Fruit fly (Drosophila melanogaster) whole organism, adult: Measurements from ENCODE around the gene CG5861.

Experiments used
- CG12768 ChIP-seq: fragments of 200-800 bp; sonication (Bioruptor generic); optimal IDR thresholded peaks from 2 replicates; lab custom pipeline; 2017; ENCODE audit warnings: missing biosample characterization, missing genetic modification characterization, mild to moderate bottlenecking, moderate library complexity, missing genetic modification reagents
- CG1620 ChIP-seq: fragments of 200-800 bp; sonication (Bioruptor generic); optimal IDR thresholded peaks from 2 replicates; lab custom pipeline; 2016; ENCODE audit warnings: missing biosample characterization, missing genetic modification characterization
- CG5204 ChIP-seq: fragments of 200-800 bp; sonication (Bioruptor generic); optimal IDR thresholded peaks from 2 replicates; lab custom pipeline; 2016; ENCODE audit warnings: missing biosample characterization, missing genetic modification characterization
- CG7045 ChIP-seq: fragments of 200-800 bp; sonication (Bioruptor generic); optimal IDR thresholded peaks from 2 replicates; lab custom pipeline; 2017; ENCODE audit warnings: missing biosample characterization, mild to moderate bottlenecking, missing genetic modification characterization
- Crg-1 ChIP-seq: fragments of 200-800 bp; sonication (Bioruptor generic); optimal IDR thresholded peaks from 2 replicates; lab custom pipeline; 2016; ENCODE audit warnings: missing biosample characterization, missing genetic modification characterization
- Mnt ChIP-seq: fragments of 200-800 bp; sonication (Bioruptor generic); optimal IDR thresholded peaks from 2 replicates; lab custom pipeline; 2016; ENCODE audit warnings: missing biosample characterization, mild to moderate bottlenecking, missing genetic modification characterization
- cic ChIP-seq: fragments of 200-800 bp; sonication (Bioruptor generic); optimal IDR thresholded peaks from 2 replicates; lab custom pipeline; 2017; ENCODE audit warnings: missing biosample characterization, mild to moderate bottlenecking, missing genetic modification characterization, moderate library complexity

- peak; percentile 59 for TF ChIP-seq cic (GFP tag; lab: Kevin White, UChicago)
- peak; percentile 23 for TF ChIP-seq CG12768 (GFP tag; lab: Kevin White, UChicago)
- TF ChIP-seq Crg-1 (GFP tag; lab: Kevin White, UChicago), result no peak
- TF ChIP-seq Mnt, result peak; percentile 56
- TF ChIP-seq CG1620 (GFP tag; lab: Kevin White, UChicago), result peak; percentile 51
- TF ChIP-seq CG5204 (GFP tag; lab: Kevin White, UChicago), result peak; percentile 83
- peak; percentile 73 for TF ChIP-seq CG7045 (GFP tag; lab: Kevin White, UChicago)
Observed at dm6 chr2L:16279774-16280252, 27.3 kb downstream of the CG5861 start.
